Fruit fly (Drosophila melanogaster): Measurements from ENCODE around the gene Spt7.
"Not testable (repeated sequence)": the region's sequence is repeated elsewhere in the genome, so short reads cannot be mapped to it uniquely, and the experiment has no call there.

Spt7 gene

DNA sequence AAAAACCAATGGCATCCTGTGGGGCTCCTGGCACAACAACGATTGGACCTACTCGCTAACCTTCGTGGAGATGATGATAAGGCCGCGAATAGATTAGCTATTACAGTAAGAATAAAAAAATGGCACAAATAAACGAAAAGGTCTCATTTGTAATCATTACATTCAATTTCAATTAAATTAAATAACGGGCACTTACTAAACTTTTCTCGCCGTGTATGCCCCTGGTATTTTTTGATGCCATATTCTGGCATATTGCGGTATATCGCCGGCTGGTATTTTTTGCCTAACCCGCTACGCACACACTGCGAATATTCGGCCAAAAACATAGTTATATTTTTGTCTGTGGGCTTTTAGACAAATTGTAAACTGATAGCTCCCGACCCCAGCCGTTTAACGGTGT, 39.0 kb downstream of the Spt7 start, which contains the start of gene Gss1:
Gene Gss1 (plus strand): TSS at position 301 of the 400 bp plus-strand sequence.
- not testable (repeated sequence) for TF ChIP-seq Eip93F (GFP tag; optimal IDR thresholded peaks at IDR 0.05); Ets96B (tag; optimal IDR thresholded peaks at IDR 0.05); CG15336 (GFP tag; IDR thresholded peaks at IDR 0.05)

dm6 chrX:17899402-17899801, 49.1 kb downstream of the Spt7 start, which contains the start of gene Gss2:
TSS of gene Gss2 (plus strand) at chrX:17899702.
- not testable (repeated sequence) for TF ChIP-seq CG15336 (GFP tag; IDR thresholded peaks at IDR 0.05); CG7368 (GFP tag; optimal IDR thresholded peaks at IDR 0.05); Ets96B (tag; optimal IDR thresholded peaks at IDR 0.05)
